Worm (Caenorhabditis elegans): ENCODE measurements around the gene daf-36.

Gene daf-36

DNA sequence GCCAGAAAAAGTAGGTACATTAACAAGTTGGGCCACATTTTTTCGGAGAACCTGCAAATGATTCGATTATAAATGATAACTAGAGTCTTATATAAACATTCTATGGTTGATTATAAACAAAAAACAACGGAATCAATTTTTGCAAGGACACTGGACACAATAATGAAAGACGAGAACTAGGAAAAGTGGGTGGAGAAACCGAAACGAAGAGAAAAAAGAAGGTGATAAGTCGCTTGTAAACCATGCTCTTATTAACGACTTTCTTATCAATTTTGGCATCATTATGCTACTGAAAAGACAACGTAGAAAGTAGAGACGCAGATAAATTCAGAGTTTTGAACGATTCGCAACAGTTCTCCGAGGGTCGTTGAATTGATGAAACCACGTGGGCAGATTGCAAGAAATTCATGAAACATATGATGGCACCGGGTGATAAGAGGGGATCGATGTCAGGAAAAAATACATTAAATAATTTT is 35.4 kb downstream of the daf-36 start, which contains the start of gene ZK856.5 (continued):
- TF ChIP-seq nhr-90 (tag; optimal IDR thresholded peaks at IDR 0.05; ENCODE audit: poor library complexity) (no peak), egl-27 (tag; optimal IDR thresholded peaks at IDR 0.05) (no peak), nhr-85 (tag) (peak; percentile 58), Y116A8C.19 (tag; optimal IDR thresholded peaks at IDR 0.05; ENCODE audit: borderline replicate concordance) (no peak), nhr-71 (tag; optimal IDR thresholded peaks at IDR 0.05) (peak; percentile 22), lsy-2 (tag; optimal IDR thresholded peaks at IDR 0.05) (no peak), ztf-4 (tag; optimal IDR thresholded peaks at IDR 0.05) (no peak), snpc-4 (tag; optimal IDR thresholded peaks at IDR 0.05) (no peak), efl-1 (optimal IDR thresholded peaks at IDR 0.05) (no peak), efl-1 (GFP tag; optimal IDR thresholded peaks at IDR 0.05 in 1 of 2) (peak in 1 of 2 experiments; percentile 66), nhr-84 (tag; optimal IDR thresholded peaks at IDR 0.05) (no peak)

DNA sequence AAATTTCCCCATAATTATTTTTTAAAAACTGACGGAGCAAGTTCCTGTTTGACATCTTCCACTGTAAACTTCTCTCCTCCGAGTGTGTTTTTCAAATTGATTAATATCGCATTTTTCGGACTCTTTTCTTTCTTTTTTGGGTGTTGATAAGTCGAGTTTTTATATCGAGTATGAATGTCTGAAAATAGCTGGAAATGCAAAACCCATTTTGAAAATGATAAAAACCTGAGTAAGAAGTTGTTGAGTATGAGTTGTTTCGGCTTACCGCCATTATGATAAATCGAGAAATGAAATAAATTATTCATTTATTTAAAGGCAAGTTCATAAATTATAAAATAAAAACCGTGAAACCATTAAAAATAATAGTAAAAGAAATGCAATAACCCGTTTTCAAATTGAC is 39.8 kb downstream of the daf-36 start, which contains the start of gene ZK856.18:
Gene ZK856.18, minus strand, starts transcription at position 289 of the 400 bp plus-strand sequence.
- TF ChIP-seq snpc-4 (tag; optimal IDR thresholded peaks at IDR 0.05): no peak
- no peak for TF ChIP-seq nhr-12 (tag; optimal IDR thresholded peaks at IDR 0.05)
- no peak for TF ChIP-seq blmp-1 (tag; optimal IDR thresholded peaks at IDR 0.05)
- TF ChIP-seq nhr-237 (tag; optimal IDR thresholded peaks at IDR 0.05): no peak
- TF ChIP-seq nhr-19 (GFP tag; conservative IDR thresholded peaks at IDR 0.05): no peak
- TF ChIP-seq aly-2 (tag; optimal IDR thresholded peaks at IDR 0.05): no peak
- no peak for TF ChIP-seq nhr-11 (tag; optimal IDR thresholded peaks at IDR 0.05)
- TF ChIP-seq lin-13 (GFP tag; optimal IDR thresholded peaks at IDR 0.05): no peak
- no peak for TF ChIP-seq tlp-1 (tag; optimal IDR thresholded peaks at IDR 0.05)
- no peak for TF ChIP-seq ets-5 (GFP tag; IDR thresholded peaks at IDR 0.05)
- no peak for TF ChIP-seq lin-15B (tag; optimal IDR thresholded peaks at IDR 0.05)
- no peak for TF ChIP-seq mep-1 (tag; optimal IDR thresholded peaks at IDR 0.05)
- no peak for TF ChIP-seq mab-9 (GFP tag; IDR thresholded peaks at IDR 0.05)
- no peak for TF ChIP-seq ceh-88 (GFP tag; IDR thresholded peaks at IDR 0.05)
- no peak for TF ChIP-seq nhr-47 (tag; optimal IDR thresholded peaks at IDR 0.05)
- TF ChIP-seq lin-14 (GFP tag; optimal IDR thresholded peaks at IDR 0.05): no peak
- no peak for TF ChIP-seq ceh-82 (tag; optimal IDR thresholded peaks at IDR 0.05)
- TF ChIP-seq skn-1 (tag; optimal IDR thresholded peaks at IDR 0.05): no peak

DNA sequence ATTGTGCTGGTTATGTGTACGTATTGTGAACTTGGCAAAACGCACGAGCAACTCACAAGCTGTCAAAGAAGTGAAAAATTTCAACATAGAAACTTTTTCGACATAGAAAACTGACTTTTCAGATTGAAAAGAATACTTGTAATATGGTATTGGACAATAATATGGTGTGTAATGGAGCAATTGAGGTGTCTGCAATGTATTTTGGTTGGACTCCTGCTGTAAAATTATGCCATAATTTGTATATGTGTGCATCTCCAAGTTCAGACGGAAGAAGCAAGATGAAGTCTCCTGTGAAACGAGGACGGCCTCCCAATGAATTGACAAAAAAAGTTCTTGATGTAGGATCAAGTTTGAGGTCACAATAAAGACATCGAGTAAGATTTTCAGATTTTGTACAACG is 41.7 kb downstream of the daf-36 start:
- TF ChIP-seq nhr-84 (tag; optimal IDR thresholded peaks at IDR 0.05): no peak
- TF ChIP-seq pax-3 (tag; optimal IDR thresholded peaks at IDR 0.05): no peak
- no peak for TF ChIP-seq nhr-12 (tag; optimal IDR thresholded peaks at IDR 0.05)
- TF ChIP-seq efl-1 (optimal IDR thresholded peaks at IDR 0.05): no peak
- TF ChIP-seq efl-1 (GFP tag; optimal IDR thresholded peaks at IDR 0.05 in 1 of 2): no peak
- TF ChIP-seq dsc-1 (tag; optimal IDR thresholded peaks at IDR 0.05): no peak
- TF ChIP-seq lin-39 (tag; optimal IDR thresholded peaks at IDR 0.05): no peak
- TF ChIP-seq lsy-2 (tag; optimal IDR thresholded peaks at IDR 0.05): no peak
- no peak for TF ChIP-seq dpl-1 (GFP tag; optimal IDR thresholded peaks at IDR 0.05)
- no peak for TF ChIP-seq hpl-2 (GFP tag; optimal IDR thresholded peaks at IDR 0.05)
- no peak for TF ChIP-seq zip-4 (GFP tag; optimal IDR thresholded peaks at IDR 0.05)
- TF ChIP-seq egl-13 (tag; optimal IDR thresholded peaks at IDR 0.05): no peak
- TF ChIP-seq lin-14 (GFP tag; optimal IDR thresholded peaks at IDR 0.05): no peak

DNA sequence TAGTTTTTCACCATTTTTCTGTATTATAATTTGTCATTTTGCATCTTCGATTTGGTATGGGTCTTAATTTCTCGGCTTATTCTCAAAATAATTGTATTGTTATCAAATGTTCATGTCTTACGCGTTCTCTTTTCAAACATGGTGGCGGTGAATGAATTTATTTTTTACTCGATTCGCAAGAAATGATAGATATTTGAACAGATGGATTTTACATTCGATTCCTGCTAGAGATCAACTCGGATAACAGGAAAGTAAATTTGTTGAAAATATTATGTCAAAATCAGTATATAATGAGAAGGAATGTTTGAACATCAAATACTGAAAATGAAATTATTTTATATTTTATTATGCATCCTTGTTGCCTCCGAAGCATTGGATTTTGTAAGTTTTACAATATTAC is 42.5 kb downstream of the daf-36 start, which contains the start of gene ZK856.4:
Gene ZK856.4, plus strand, starts transcription at position 301 of the 400 bp plus-strand sequence.
- no peak for TF ChIP-seq vab-15 (tag; optimal IDR thresholded peaks at IDR 0.05)
- TF ChIP-seq ceh-88 (GFP tag; IDR thresholded peaks at IDR 0.05): no peak
- TF ChIP-seq sptf-1 (tag; optimal IDR thresholded peaks at IDR 0.05): no peak
- no peak for TF ChIP-seq lsy-2 (tag; optimal IDR thresholded peaks at IDR 0.05)
- TF ChIP-seq efl-1 (optimal IDR thresholded peaks at IDR 0.05): no peak
- TF ChIP-seq efl-1 (GFP tag; optimal IDR thresholded peaks at IDR 0.05 in 1 of 2): no peak
- no peak for TF ChIP-seq zip-4 (GFP tag; optimal IDR thresholded peaks at IDR 0.05)
- TF ChIP-seq mep-1 (tag; optimal IDR thresholded peaks at IDR 0.05): no peak
- no peak for TF ChIP-seq skn-1 (tag; optimal IDR thresholded peaks at IDR 0.05)
- TF ChIP-seq nhr-47 (tag; optimal IDR thresholded peaks at IDR 0.05): no peak

Measured in whole organism, L1 larva.